Worm (Caenorhabditis elegans) whole organism, L4 larva: ENCODE measurements around the gene R160.14.

Experiments
- F37D6.2 ChIP-seq: sonication (generic microtip); optimal IDR thresholded peaks from 2 replicates; lab custom pipeline; 2016; ENCODE audit warnings: mild to moderate bottlenecking, missing genetic modification characterization, missing compliant biosample characterization
- T20F7.1 ChIP-seq: fragments of 200-800 bp; sonication (Bioruptor generic); optimal IDR thresholded peaks from 2 replicates; lab custom pipeline; 2018; ENCODE audit warnings: mild to moderate bottlenecking, missing genetic modification characterization, missing compliant biosample characterization
- Y5F2A.4 ChIP-seq: fragments of 200-800 bp; sonication (Bioruptor generic); optimal IDR thresholded peaks from 2 replicates; lab custom pipeline; 2018; ENCODE audit warnings: mild to moderate bottlenecking, missing genetic modification characterization, missing compliant biosample characterization
- ZK337.2 ChIP-seq: fragments of 200-800 bp; sonication (Bioruptor generic); IDR thresholded peaks from 2 replicates; pipeline ENCODE4 v1.3.6; 2022; ENCODE audit warnings: missing genetic modification reagents, missing genetic modification characterization, missing compliant biosample characterization
- ZK546.5 ChIP-seq, 2 experiments: sonication (generic microtip); optimal IDR thresholded peaks; 2 replicates each; lab custom pipeline; 2017; ENCODE audit warnings: missing biosample characterization in 2 of 2, missing genetic modification characterization in 2 of 2
- aha-1 ChIP-seq: fragments of 150-350 bp; peaks from one replicate; lab custom pipeline; 2014; ENCODE audit warnings: missing biosample characterization, missing genetic modification characterization
- aly-2 ChIP-seq: sonication (generic microtip); optimal IDR thresholded peaks from 2 replicates; lab custom pipeline; 2018; ENCODE audit warnings: missing biosample characterization, missing genetic modification characterization
- attf-4 ChIP-seq: sonication (generic microtip); optimal IDR thresholded peaks from 3 replicates; lab custom pipeline; 2017; ENCODE audit warnings: missing biosample characterization, missing genetic modification characterization
- ceh-20 ChIP-seq: fragments of 200-800 bp; sonication (Bioruptor generic); IDR thresholded peaks from 2 replicates; pipeline ENCODE4 v1.3.6; 2022; ENCODE audit warnings: missing genetic modification reagents, missing genetic modification characterization, missing compliant biosample characterization
- ctbp-1 ChIP-seq: fragments of 200-800 bp; sonication (Bioruptor generic); IDR thresholded peaks from 2 replicates; pipeline ENCODE4 v1.3.6; 2022; ENCODE audit warnings: missing genetic modification reagents, missing genetic modification characterization, missing compliant biosample characterization
- daf-12 ChIP-seq: fragments of 150-350 bp; optimal IDR thresholded peaks from 2 replicates; lab custom pipeline; 2014; ENCODE audit warnings: missing biosample characterization, missing genetic modification reagents, missing genetic modification characterization
- daf-8 ChIP-seq: fragments of 200-800 bp; sonication (Bioruptor generic); IDR thresholded peaks from 2 replicates; pipeline ENCODE4 v1.3.6; 2022; ENCODE audit warnings: missing genetic modification characterization, missing compliant biosample characterization
- dmd-9 ChIP-seq: fragments of 200-800 bp; sonication (Bioruptor generic); IDR thresholded peaks from 2 replicates; pipeline ENCODE4 v1.3.6; 2022; ENCODE audit warnings: missing genetic modification reagents, missing genetic modification characterization, missing compliant biosample characterization
- duxl-1 ChIP-seq: sonication (generic microtip); optimal IDR thresholded peaks from 2 replicates; lab custom pipeline; 2016; ENCODE audit warnings: mild to moderate bottlenecking, missing genetic modification characterization, moderate library complexity, missing compliant biosample characterization; ENCODE audit not compliant: poor library complexity
- dve-1 ChIP-seq: sonication (generic microtip); optimal IDR thresholded peaks from 2 replicates; lab custom pipeline; 2017; ENCODE audit warnings: antibody characterized with exemption, mild to moderate bottlenecking, missing genetic modification characterization, missing compliant biosample characterization; ENCODE audit not compliant: insufficient read depth
- egl-43 ChIP-seq: fragments of 200-800 bp; sonication (Bioruptor generic); IDR thresholded peaks from 2 replicates; pipeline ENCODE4 v1.3.6; 2022; ENCODE audit warnings: missing genetic modification reagents, missing genetic modification characterization, missing compliant biosample characterization
- hlh-11 ChIP-seq: fragments of 200-800 bp; sonication (Bioruptor generic); optimal IDR thresholded peaks from 2 replicates; lab custom pipeline; 2018; ENCODE audit warnings: mild to moderate bottlenecking, missing genetic modification characterization, missing compliant biosample characterization
- hmg-1.1 ChIP-seq: fragments of 200-800 bp; sonication (Bioruptor generic); IDR thresholded peaks from 2 replicates; pipeline ENCODE4 v1.3.6; 2022; ENCODE audit warnings: missing genetic modification reagents, missing genetic modification characterization, missing compliant biosample characterization
- lin-29 ChIP-seq: fragments of 200-800 bp; sonication (Bioruptor generic); IDR thresholded peaks from 2 replicates; pipeline ENCODE4 v1.3.6; 2022; ENCODE audit warnings: missing genetic modification reagents, missing genetic modification characterization, missing compliant biosample characterization
- lin-38 ChIP-seq: fragments of 200-800 bp; sonication (Bioruptor generic); IDR thresholded peaks from 2 replicates; pipeline ENCODE4 v1.3.6; 2022; ENCODE audit warnings: missing genetic modification reagents, missing genetic modification characterization, missing compliant biosample characterization
- lin-39 ChIP-seq: fragments of 150-350 bp; optimal IDR thresholded peaks from 2 replicates; lab custom pipeline; 2014; ENCODE audit warnings: missing biosample characterization, missing genetic modification reagents, missing genetic modification characterization
- lir-3 ChIP-seq: sonication (generic microtip); optimal IDR thresholded peaks from 2 replicates; lab custom pipeline; 2016; ENCODE audit warnings: mild to moderate bottlenecking, missing genetic modification characterization, missing compliant biosample characterization
- lsy-2 ChIP-seq, 2 experiments: fragments of 150-350 bp in 1 of 2; sonication (generic microtip) in 1 of 2; optimal IDR thresholded peaks; 2 replicates each; lab custom pipeline; 2014 to 2017; ENCODE audit warnings: missing biosample characterization in 2 of 2, missing genetic modification characterization in 2 of 2
- madf-9 ChIP-seq: fragments of 200-800 bp; sonication (Bioruptor generic); conservative IDR thresholded peaks from 2 replicates; pipeline ENCODE4 v1.3.6; 2022; ENCODE audit warnings: missing genetic modification reagents, missing genetic modification characterization, missing compliant biosample characterization
- mdl-1 ChIP-seq, 2 experiments: fragments of 150-350 bp in 1 of 2; sonication (generic microtip) in 1 of 2; optimal IDR thresholded peaks; 2 replicates each; lab custom pipeline; 2014 to 2017; ENCODE audit warnings: missing biosample characterization in 2 of 2, missing genetic modification characterization in 2 of 2
- mes-2 ChIP-seq: sonication (generic microtip); optimal IDR thresholded peaks from 2 replicates; lab custom pipeline; 2016; ENCODE audit warnings: missing genotype, mild to moderate bottlenecking, missing genetic modification characterization, missing compliant biosample characterization; ENCODE audit not compliant: poor library complexity, severe bottlenecking
- mxl-3 ChIP-seq: fragments of 200-800 bp; sonication (Bioruptor generic); optimal IDR thresholded peaks from 2 replicates; lab custom pipeline; 2018; ENCODE audit warnings: mild to moderate bottlenecking, missing genetic modification characterization, missing compliant biosample characterization
- nhr-237 ChIP-seq: sonication (generic microtip); optimal IDR thresholded peaks from 2 replicates; lab custom pipeline; 2017; ENCODE audit warnings: missing biosample characterization, missing genetic modification characterization
- nhr-25 ChIP-seq: sonication (generic microtip); optimal IDR thresholded peaks from 2 replicates; lab custom pipeline; 2017; ENCODE audit warnings: missing genetic modification characterization, mild to moderate bottlenecking, missing compliant biosample characterization, antibody characterized with exemption, moderate library complexity, borderline replicate concordance; ENCODE audit not compliant: insufficient read depth
- nhr-28 ChIP-seq: fragments of 150-350 bp; optimal IDR thresholded peaks from 2 replicates; lab custom pipeline; 2014; ENCODE audit warnings: missing biosample characterization, missing genetic modification characterization
- nhr-42 ChIP-seq: fragments of 200-800 bp; sonication (Bioruptor generic); IDR thresholded peaks from 2 replicates; pipeline ENCODE4 v1.3.6; 2022; ENCODE audit warnings: missing genetic modification characterization, missing compliant biosample characterization
- nhr-48 ChIP-seq: sonication (generic microtip); optimal IDR thresholded peaks from 2 replicates; lab custom pipeline; 2016; ENCODE audit warnings: mild to moderate bottlenecking, missing genetic modification characterization, missing compliant biosample characterization
- nhr-6 ChIP-seq: fragments of 150-350 bp; optimal IDR thresholded peaks from 2 replicates; lab custom pipeline; 2014; ENCODE audit warnings: missing biosample characterization, missing genetic modification characterization
- pha-4 ChIP-seq, 2 experiments: fragments of 150-350 bp in 1 of 2; fragments of 200-800 bp in 1 of 2; sonication (Bioruptor generic) in 1 of 2; IDR thresholded peaks in 1 of 2; optimal IDR thresholded peaks in 1 of 2; 2 replicates each; pipeline versions ENCODE4 v1.3.6 to Lab custom; 2014 to 2022; ENCODE audit warnings: missing genetic modification characterization in 2 of 2, missing genetic modification reagents in 2 of 2, missing biosample characterization in 1 of 2, missing compliant biosample characterization in 1 of 2
- pqm-1 ChIP-seq: sonication (generic microtip); optimal IDR thresholded peaks from 2 replicates; lab custom pipeline; 2017; ENCODE audit warnings: missing biosample characterization, missing genetic modification characterization
- rbr-2 ChIP-seq: sonication (generic microtip); optimal IDR thresholded peaks from 2 replicates; lab custom pipeline; 2016; ENCODE audit warnings: missing genotype, missing genetic modification characterization, missing compliant biosample characterization
- snpc-4 ChIP-seq: fragments of 150-350 bp; optimal IDR thresholded peaks from 2 replicates; lab custom pipeline; 2014; ENCODE audit warnings: missing biosample characterization, missing genetic modification characterization
- spr-1 ChIP-seq: sonication (generic microtip); optimal IDR thresholded peaks from 2 replicates; lab custom pipeline; 2016; ENCODE audit warnings: mild to moderate bottlenecking, missing genetic modification characterization, missing compliant biosample characterization
- spr-3 ChIP-seq: fragments of 200-800 bp; sonication (Bioruptor generic); optimal IDR thresholded peaks from 2 replicates; lab custom pipeline; 2018; ENCODE audit warnings: mild to moderate bottlenecking, missing genetic modification characterization, missing compliant biosample characterization
- unc-39 ChIP-seq: sonication (generic microtip); optimal IDR thresholded peaks from 2 replicates; lab custom pipeline; 2017; ENCODE audit warnings: missing biosample characterization, missing genetic modification characterization
- vab-7 ChIP-seq: fragments of 200-800 bp; sonication (Bioruptor generic); IDR thresholded peaks from 2 replicates; pipeline ENCODE4 v1.3.6; 2022; ENCODE audit warnings: missing genetic modification reagents, missing genetic modification characterization, missing compliant biosample characterization
- zfp-2 ChIP-seq: sonication (generic microtip); optimal IDR thresholded peaks from 2 replicates; lab custom pipeline; 2016; ENCODE audit warnings: mild to moderate bottlenecking, missing genetic modification characterization, missing compliant biosample characterization
- zip-11 ChIP-seq: fragments of 200-800 bp; sonication (Bioruptor generic); IDR thresholded peaks from 2 replicates; pipeline ENCODE4 v1.3.6; 2022; ENCODE audit warnings: missing genetic modification characterization, missing compliant biosample characterization
- ztf-11 ChIP-seq: fragments of 150-350 bp; optimal IDR thresholded peaks from 2 replicates; lab custom pipeline; 2014; ENCODE audit warnings: missing biosample characterization, missing genetic modification characterization
- ztf-7 ChIP-seq: fragments of 150-350 bp; optimal IDR thresholded peaks from 2 replicates; lab custom pipeline; 2014; ENCODE audit warnings: missing biosample characterization, missing genetic modification characterization

Gene R160.14

ce11 chrX:4400296-4400695 lies 28.4 kb upstream of the R160.14 start:
- peak; percentile 96 for TF ChIP-seq aha-1 (tag; lab: Kevin White, UChicago)
- TF ChIP-seq ZK337.2 (GFP tag; lab: Robert Waterston, UW) = no peak

DNA sequence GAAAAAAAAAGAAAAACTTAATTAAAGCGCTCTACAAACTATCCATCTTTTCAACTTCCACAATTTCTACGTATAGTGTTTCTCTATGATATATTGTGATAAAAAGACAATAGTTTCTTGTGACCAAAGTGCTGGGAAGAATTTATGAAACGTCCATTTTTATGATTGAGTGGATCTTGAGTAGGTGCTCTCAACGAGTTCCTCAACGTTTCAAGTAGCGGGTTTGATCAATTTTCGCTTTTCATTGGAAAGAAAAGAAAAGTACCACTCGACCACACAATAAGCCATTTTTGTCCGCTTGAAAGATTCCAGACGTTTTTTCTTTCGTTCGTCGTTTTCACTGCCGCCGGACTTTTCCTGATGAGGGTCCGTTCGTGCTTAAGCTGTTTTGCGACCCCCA lies 25.6 kb upstream of the R160.14 start:
- TF ChIP-seq daf-8 = no peak
- no peak for TF ChIP-seq daf-12
- TF ChIP-seq aly-2 (tag; lab: Kevin White, UChicago) = no peak
- no peak for TF ChIP-seq lsy-2 (tag; optimal IDR thresholded peaks at IDR 0.05; lab: Kevin White, UChicago)
- TF ChIP-seq lin-39 (tag; lab: Kevin White, UChicago) = no peak
- no peak for TF ChIP-seq nhr-6 (tag; lab: Kevin White, UChicago)
- TF ChIP-seq hlh-11 (tag; lab: Kevin White, UChicago) = no peak
- no peak for TF ChIP-seq attf-4 (tag; lab: Kevin White, UChicago)
- no peak for TF ChIP-seq nhr-25 (tag; lab: Kevin White, UChicago)
- TF ChIP-seq spr-1 (tag; lab: Kevin White, UChicago) = no peak
- TF ChIP-seq spr-3 (GFP tag; lab: Kevin White, UChicago) = no peak
- no peak for TF ChIP-seq Y5F2A.4

DNA sequence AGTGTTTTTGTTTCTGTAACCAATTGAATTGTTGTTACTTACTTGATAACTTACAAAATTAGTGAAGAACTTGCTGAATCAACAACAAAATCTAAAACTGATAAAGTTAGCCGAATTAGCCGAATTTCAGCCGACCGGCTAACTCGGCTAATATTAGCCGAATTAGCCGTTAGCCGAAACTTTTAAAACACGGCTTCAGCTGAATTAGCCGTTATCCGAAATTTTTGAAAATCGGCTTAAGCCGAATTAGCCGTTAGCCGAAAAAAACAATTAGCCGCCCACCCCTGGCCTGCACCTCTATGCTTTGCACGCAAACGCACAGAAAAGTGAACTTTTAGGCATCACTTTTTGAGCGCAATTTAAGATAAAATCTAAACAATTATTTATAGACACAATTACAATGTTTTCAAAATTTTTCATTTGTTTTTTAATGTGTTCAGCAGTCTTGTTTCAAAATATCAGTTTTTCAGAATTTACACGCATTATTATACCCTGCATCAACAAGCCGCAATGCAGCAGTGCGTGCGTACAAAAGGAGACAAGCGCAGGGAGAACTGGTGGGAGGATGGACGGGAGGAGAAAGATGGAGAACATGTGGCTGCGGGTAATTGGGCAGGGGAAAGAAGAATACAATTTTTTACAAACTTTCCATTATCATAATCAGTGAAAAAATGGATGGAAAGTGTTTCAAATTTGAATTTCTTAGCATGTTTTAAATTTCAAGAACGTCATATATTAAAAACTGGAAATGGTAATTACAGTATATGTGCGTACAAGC lies 23.4 kb upstream of the R160.14 start:
- peak; percentile 50; the same call in 1 of the 2 replicates for TF ChIP-seq madf-9
- no peak for TF ChIP-seq aha-1 (tag; lab: Kevin White, UChicago)
- TF ChIP-seq dmd-9 (GFP tag; lab: Robert Waterston, UW) = 0 out of 2 replicates have a peak, but pooled peaks have one; percentile 36
- TF ChIP-seq ceh-20 = 0 out of 2 replicates have a peak, but pooled peaks have one; percentile 56
- peak; percentile 69 for TF ChIP-seq nhr-28 (tag; lab: Kevin White, UChicago)
- TF ChIP-seq nhr-42 (GFP tag; lab: Robert Waterston, UW) = peak; percentile 86
- peak; percentile 78 for TF ChIP-seq mxl-3 (GFP tag; lab: Kevin White, UChicago)
- peak; percentile 16 for TF ChIP-seq pqm-1 (tag; lab: Kevin White, UChicago)
- TF ChIP-seq ztf-7 (tag; lab: Kevin White, UChicago) = peak; percentile 63
- no peak for TF ChIP-seq snpc-4
- TF ChIP-seq pha-4 (GFP tag; IDR thresholded peaks at IDR 0.05; lab: Robert Waterston, UW) = peak; percentile 74; the same call in 1 of the 2 replicates
- no peak for TF ChIP-seq pha-4 (tag; optimal IDR thresholded peaks at IDR 0.05; lab: Kevin White, UChicago)
- peak; percentile 65 for TF ChIP-seq spr-3 (GFP tag; lab: Kevin White, UChicago)
- TF ChIP-seq zip-11 = no peak
- TF ChIP-seq hmg-1.1 = peak; percentile 96
- no peak for TF ChIP-seq unc-39
- peak; percentile 58 for TF ChIP-seq nhr-48
- TF ChIP-seq vab-7 (GFP tag; lab: Robert Waterston, UW) = no peak
- peak; percentile 58 for TF ChIP-seq F37D6.2 (tag; lab: Kevin White, UChicago)
- peak; percentile 68; the same call in 1 of the 2 replicates for TF ChIP-seq lin-29 (GFP tag; lab: Robert Waterston, UW)
- peak; percentile 92 for TF ChIP-seq mes-2 (tag; lab: Kevin White, UChicago)
- TF ChIP-seq ctbp-1 (GFP tag; lab: Robert Waterston, UW) = 0 out of 2 replicates have a peak, but pooled peaks have one; percentile 32
- no peak for TF ChIP-seq egl-43
- no peak for TF ChIP-seq ztf-11 (tag; lab: Kevin White, UChicago)
- no peak for TF ChIP-seq nhr-237 (tag; lab: Kevin White, UChicago)
- peak; percentile 0 to 50 for TF ChIP-seq mdl-1 (tag; optimal IDR thresholded peaks at IDR 0.05; lab: Kevin White, UChicago)
- no peak for TF ChIP-seq ZK546.5 (tag; optimal IDR thresholded peaks at IDR 0.05; lab: Kevin White, UChicago)
- TF ChIP-seq lin-38 (GFP tag; lab: Robert Waterston, UW) = no peak; the same call in 1 of the 2 replicates
- peak; percentile 21 for TF ChIP-seq lir-3 (tag; lab: Kevin White, UChicago)
- peak; percentile 12 for TF ChIP-seq zfp-2 (tag; lab: Kevin White, UChicago)
- peak; percentile 74 for TF ChIP-seq T20F7.1 (GFP tag; lab: Kevin White, UChicago)
- TF ChIP-seq Y5F2A.4 = peak; percentile 65
- TF ChIP-seq dve-1 = peak; percentile 94
- peak; percentile 95 for TF ChIP-seq duxl-1
- peak; percentile 88 for TF ChIP-seq rbr-2 (tag; lab: Kevin White, UChicago)
